Fruit fly (Drosophila melanogaster): ENCODE data around the gene mus304.

DNA sequence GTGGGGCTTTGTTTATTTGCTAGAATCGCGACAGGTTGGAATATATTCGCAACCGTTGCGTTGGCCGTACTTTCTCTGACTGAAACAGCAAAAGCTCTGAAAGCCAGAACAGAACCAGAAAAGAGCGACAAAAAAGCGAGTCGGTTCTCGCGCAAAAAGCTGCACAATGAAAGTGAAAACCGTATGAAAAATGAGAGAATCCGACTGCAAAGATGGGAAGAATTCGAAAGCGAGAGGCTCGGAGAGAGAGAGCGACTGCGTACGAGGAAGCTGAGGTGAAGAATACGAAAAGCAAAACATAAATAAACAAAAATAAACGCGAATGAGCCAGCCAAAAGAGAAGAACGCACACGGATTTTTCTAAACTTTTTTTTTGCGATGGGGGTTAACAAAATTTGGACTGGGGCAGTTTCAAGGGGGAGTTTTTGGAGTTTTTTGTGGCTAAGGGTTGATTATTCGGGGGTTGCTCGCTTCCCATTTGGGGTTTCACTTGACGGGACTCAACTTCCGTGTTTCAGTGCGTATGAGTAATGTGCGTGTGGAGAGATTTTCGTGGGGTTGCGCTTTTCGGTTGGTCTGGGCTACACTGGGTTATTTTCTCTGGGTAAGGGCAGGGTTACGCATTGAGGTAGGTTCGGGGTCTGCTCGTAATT lies 47.8 kb upstream of the mus304 start:
- TF ChIP-seq bab1 (GFP tag; optimal IDR thresholded peaks at IDR 0.05) (no peak), ovo (GFP tag; optimal IDR thresholded peaks at IDR 0.05) (no peak), pad (GFP tag; optimal IDR thresholded peaks at IDR 0.05) (no peak), cic (GFP tag; optimal IDR thresholded peaks at IDR 0.05) (peak; percentile 38), CG1620 (GFP tag; optimal IDR thresholded peaks at IDR 0.05) (no peak), toe (GFP tag; optimal IDR thresholded peaks at IDR 0.05) (no peak), Crg-1 (GFP tag; optimal IDR thresholded peaks at IDR 0.05) (no peak), Hr96 (GFP tag; optimal IDR thresholded peaks at IDR 0.05) (no peak), tj (GFP tag; optimal IDR thresholded peaks at IDR 0.05) (no peak), kay (GFP tag; ENCODE audit: borderline replicate concordance) (peak; percentile 18), CG33017 (tag; optimal IDR thresholded peaks at IDR 0.05) (peak; percentile 60), CG7045 (GFP tag; optimal IDR thresholded peaks at IDR 0.05) (peak; percentile 22), CG7101 (tag; optimal IDR thresholded peaks at IDR 0.05) (no peak), cnc (optimal IDR thresholded peaks at IDR 0.05) (no peak)
